Worm (Caenorhabditis elegans) whole organism, L4 larva: ENCODE measurements around the gene nhr-39.

Experiments used
- ceh-44 ChIP-seq: fragments of 200-800 bp; sonication (Bioruptor generic); IDR thresholded peaks from 2 replicates; pipeline ENCODE4 v1.3.6; 2022; ENCODE audit warnings: missing genetic modification reagents, missing genetic modification characterization, missing compliant biosample characterization
- daf-12 ChIP-seq: fragments of 150-350 bp; optimal IDR thresholded peaks from 2 replicates; lab custom pipeline; 2014; ENCODE audit warnings: missing biosample characterization, missing genetic modification reagents, missing genetic modification characterization
- dve-1 ChIP-seq: sonication (generic microtip); optimal IDR thresholded peaks from 2 replicates; lab custom pipeline; 2017; ENCODE audit warnings: antibody characterized with exemption, mild to moderate bottlenecking, missing genetic modification characterization, missing compliant biosample characterization; ENCODE audit not compliant: insufficient read depth
- hlh-30 ChIP-seq: sonication (generic microtip); optimal IDR thresholded peaks from 2 replicates; lab custom pipeline; 2017; ENCODE audit warnings: antibody characterized with exemption, mild to moderate bottlenecking, missing genetic modification characterization, missing compliant biosample characterization; ENCODE audit not compliant: insufficient read depth
- lin-15B ChIP-seq: fragments of 150-350 bp; sonication (generic microtip); optimal IDR thresholded peaks from 3 replicates; lab custom pipeline; 2014; ENCODE audit warnings: missing biosample characterization, missing genetic modification characterization
- lsy-2 ChIP-seq, 2 experiments: fragments of 150-350 bp in 1 of 2; sonication (generic microtip) in 1 of 2; optimal IDR thresholded peaks; 2 replicates each; lab custom pipeline; 2014 to 2017; ENCODE audit warnings: missing biosample characterization in 2 of 2, missing genetic modification characterization in 2 of 2
- mep-1 ChIP-seq: fragments of 150-350 bp; sonication (generic microtip); optimal IDR thresholded peaks from 3 replicates; lab custom pipeline; 2014; ENCODE audit warnings: missing biosample characterization, missing genetic modification characterization
- mxl-3 ChIP-seq: fragments of 200-800 bp; sonication (Bioruptor generic); optimal IDR thresholded peaks from 2 replicates; lab custom pipeline; 2018; ENCODE audit warnings: mild to moderate bottlenecking, missing genetic modification characterization, missing compliant biosample characterization
- nhr-77 ChIP-seq: fragments of 150-350 bp; optimal IDR thresholded peaks from 2 replicates; lab custom pipeline; 2014; ENCODE audit warnings: missing biosample characterization, missing genetic modification characterization
- unc-39 ChIP-seq: sonication (generic microtip); optimal IDR thresholded peaks from 2 replicates; lab custom pipeline; 2017; ENCODE audit warnings: missing biosample characterization, missing genetic modification characterization

DNA sequence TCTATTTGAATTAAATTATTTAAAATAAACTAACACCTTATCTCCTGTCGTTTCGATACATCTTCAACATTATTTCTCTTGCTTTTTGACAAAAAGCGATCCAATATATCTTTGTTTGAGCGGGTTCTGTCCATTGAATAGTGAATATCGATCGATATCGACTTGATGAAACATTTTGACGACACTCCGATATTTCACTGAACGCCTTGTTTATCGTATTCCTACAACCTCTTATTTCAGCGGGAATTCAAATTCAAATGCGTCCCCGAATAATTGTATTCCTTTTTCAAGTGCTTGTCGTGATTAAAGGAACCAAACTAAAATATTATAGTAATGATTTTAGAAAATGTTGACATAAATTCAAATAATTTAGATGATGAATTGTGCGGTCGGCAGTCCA lies 43.7 kb downstream of the nhr-39 start, which contains the start of the genes K07B1.7 and try-5:
- no peak for TF ChIP-seq ceh-44 (GFP tag; lab: Robert Waterston, UW)
- TF ChIP-seq mxl-3 = no peak
- TF ChIP-seq daf-12 = no peak
- TF ChIP-seq lin-15B (tag; lab: Kevin White, UChicago) = no peak
- peak; percentile 30 for TF ChIP-seq dve-1 (tag; lab: Kevin White, UChicago)
- no peak for TF ChIP-seq mep-1 (tag; lab: Kevin White, UChicago)
- TF ChIP-seq nhr-77 = no peak
- peak; percentile 60 for TF ChIP-seq hlh-30 (tag; lab: Kevin White, UChicago)
- TF ChIP-seq lsy-2 (tag; optimal IDR thresholded peaks at IDR 0.05; lab: Kevin White, UChicago) = no peak
- TF ChIP-seq unc-39 = no peak
